Worm (Caenorhabditis elegans): ENCODE measurements around the gene csq-1.

ce11 chrX:14704933-14705332, 20.3 kb downstream of the csq-1 start:
- TF ChIP-seq fkh-10 (GFP tag; optimal IDR thresholded peaks at IDR 0.05): no peak
- TF ChIP-seq ceh-82 (tag; optimal IDR thresholded peaks at IDR 0.05): no peak
- no peak for TF ChIP-seq unc-62 (GFP tag; optimal IDR thresholded peaks at IDR 0.05)
- no peak for TF ChIP-seq snpc-4 (tag; optimal IDR thresholded peaks at IDR 0.05)
- TF ChIP-seq ztf-4 (tag; optimal IDR thresholded peaks at IDR 0.05): no peak
- no peak for TF ChIP-seq tbx-2 (tag; optimal IDR thresholded peaks at IDR 0.05)
- TF ChIP-seq ceh-9 (tag; optimal IDR thresholded peaks at IDR 0.05): no peak
- no peak for TF ChIP-seq ztf-11 (tag; optimal IDR thresholded peaks at IDR 0.05)
- TF ChIP-seq nhr-77 (tag; optimal IDR thresholded peaks at IDR 0.05): no peak
- no peak for TF ChIP-seq lin-15B (tag; optimal IDR thresholded peaks at IDR 0.05)
- TF ChIP-seq zag-1 (tag; optimal IDR thresholded peaks at IDR 0.05): no peak
- no peak for TF ChIP-seq nhr-11 (tag; optimal IDR thresholded peaks at IDR 0.05)
- TF ChIP-seq nhr-12 (tag; optimal IDR thresholded peaks at IDR 0.05): no peak
